Worm (Caenorhabditis elegans): Measurements from ENCODE around the gene pmt-1.

ce11 chrII:5307203-5307602, 24.9 kb upstream of the pmt-1 start:
- no peak for TF ChIP-seq W03F9.2 (tag; optimal IDR thresholded peaks at IDR 0.05)
- TF ChIP-seq him-1 (tag; optimal IDR thresholded peaks at IDR 0.05): no peak
- no peak for TF ChIP-seq dao-5 (tag; optimal IDR thresholded peaks at IDR 0.05)

Measured in whole organism, L4/young adult.